Worm (Caenorhabditis elegans) whole organism, L1 larva: ENCODE measurements around the gene Y41E3.7.

Experiments
- alr-1 ChIP-seq: fragments of 200-800 bp; sonication (Bioruptor generic); optimal IDR thresholded peaks from 2 replicates; lab custom pipeline; 2018; ENCODE audit warnings: borderline replicate concordance, mild to moderate bottlenecking, missing genetic modification characterization, missing compliant biosample characterization
- ceh-63 ChIP-seq: fragments of 200-800 bp; sonication (Bioruptor generic); optimal IDR thresholded peaks from 2 replicates; lab custom pipeline; 2018; ENCODE audit warnings: mild to moderate bottlenecking, missing genetic modification characterization, missing compliant biosample characterization
- ceh-8 ChIP-seq: fragments of 200-800 bp; sonication (Bioruptor generic); optimal IDR thresholded peaks from 2 replicates; lab custom pipeline; 2018; ENCODE audit warnings: mild to moderate bottlenecking, missing genetic modification characterization, moderate library complexity, missing compliant biosample characterization
- ceh-82 ChIP-seq, 3 experiments: fragments of 150-350 bp in 1 of 3; sonication (generic microtip) in 2 of 3; optimal IDR thresholded peaks; 2 replicates each; lab custom pipeline; 2014 to 2017; ENCODE audit warnings: missing biosample characterization in 3 of 3, missing genetic modification characterization in 3 of 3
- ceh-88 ChIP-seq: fragments of 200-800 bp; sonication (Bioruptor generic); IDR thresholded peaks from 2 replicates; pipeline ENCODE4 v1.3.6; 2022; ENCODE audit warnings: missing genetic modification characterization, missing compliant biosample characterization
- ceh-90 ChIP-seq: sonication (generic microtip); optimal IDR thresholded peaks from 2 replicates; lab custom pipeline; 2016; ENCODE audit warnings: missing genetic modification characterization, missing compliant biosample characterization
- ces-1 ChIP-seq: fragments of 150-350 bp; optimal IDR thresholded peaks from 2 replicates; lab custom pipeline; 2014; ENCODE audit warnings: missing biosample characterization, missing genetic modification reagents, missing genetic modification characterization
- efl-1 ChIP-seq, 4 experiments: fragments of 150-350 bp; optimal IDR thresholded peaks in 3 of 4; peaks in 1 of 4; 1 replicate in 1 of 4; 2 replicates in 3 of 4; lab custom pipeline; 2014; ENCODE audit warnings: missing biosample characterization in 2 of 4, missing genetic modification characterization in 2 of 4, missing genetic modification reagents in 2 of 4
- efl-3 ChIP-seq: fragments of 200-800 bp; sonication (Bioruptor generic); optimal IDR thresholded peaks from 2 replicates; lab custom pipeline; 2018; ENCODE audit warnings: mild to moderate bottlenecking, missing genetic modification characterization, missing compliant biosample characterization
- egl-27 ChIP-seq, 2 experiments: fragments of 150-350 bp in 1 of 2; sonication (generic microtip); optimal IDR thresholded peaks; 3 replicates each; lab custom pipeline; 2017 to 2018; ENCODE audit warnings: missing biosample characterization in 2 of 2, missing genetic modification characterization in 2 of 2, missing genetic modification reagents in 2 of 2
- ets-5 ChIP-seq: fragments of 200-800 bp; sonication (Bioruptor generic); IDR thresholded peaks from 2 replicates; pipeline ENCODE4 v1.3.6; 2022; ENCODE audit warnings: missing genetic modification characterization, missing compliant biosample characterization
- fkh-10 ChIP-seq: sonication (generic microtip); optimal IDR thresholded peaks from 2 replicates; lab custom pipeline; 2017; ENCODE audit warnings: missing biosample characterization, missing genetic modification reagents, missing genetic modification characterization
- fkh-4 ChIP-seq: sonication (generic microtip); optimal IDR thresholded peaks from 2 replicates; lab custom pipeline; 2016; ENCODE audit warnings: missing compliant biosample characterization, missing genetic modification characterization, borderline replicate concordance
- fkh-8 ChIP-seq: sonication (generic microtip); optimal IDR thresholded peaks from 2 replicates; lab custom pipeline; 2016; ENCODE audit warnings: mild to moderate bottlenecking, missing genetic modification characterization, missing compliant biosample characterization
- hlh-17 ChIP-seq: fragments of 200-800 bp; sonication (Bioruptor generic); optimal IDR thresholded peaks from 2 replicates; lab custom pipeline; 2018; ENCODE audit warnings: missing genetic modification characterization, mild to moderate bottlenecking, missing compliant biosample characterization, moderate library complexity, borderline replicate concordance
- hlh-4 ChIP-seq: sonication (generic microtip); optimal IDR thresholded peaks from 2 replicates; lab custom pipeline; 2016; ENCODE audit warnings: mild to moderate bottlenecking, missing genetic modification characterization, missing compliant biosample characterization
- hpl-2 ChIP-seq: fragments of 150-350 bp; optimal IDR thresholded peaks from 2 replicates; lab custom pipeline; 2014; ENCODE audit warnings: missing biosample characterization, missing genetic modification reagents, missing genetic modification characterization
- irx-1 ChIP-seq: sonication (generic microtip); optimal IDR thresholded peaks from 2 replicates; lab custom pipeline; 2016; ENCODE audit warnings: missing genetic modification characterization, missing compliant biosample characterization
- isw-1 ChIP-seq: fragments of 200-800 bp; sonication (Bioruptor generic); IDR thresholded peaks from 2 replicates; pipeline ENCODE4 v1.3.6; 2022; ENCODE audit warnings: missing genetic modification characterization, missing compliant biosample characterization
- jun-1 ChIP-seq: fragments of 150-350 bp; optimal IDR thresholded peaks from 2 replicates; lab custom pipeline; 2014; ENCODE audit warnings: missing biosample characterization, missing genetic modification reagents, missing genetic modification characterization
- lin-14 ChIP-seq: fragments of 200-800 bp; sonication (Bioruptor generic); optimal IDR thresholded peaks from 2 replicates; lab custom pipeline; 2018; ENCODE audit warnings: mild to moderate bottlenecking, missing genetic modification characterization, moderate library complexity, missing compliant biosample characterization
- lin-15B ChIP-seq: fragments of 150-350 bp; sonication (generic microtip); optimal IDR thresholded peaks from 3 replicates; lab custom pipeline; 2014; ENCODE audit warnings: missing biosample characterization, missing genetic modification characterization
- lin-39 ChIP-seq: fragments of 150-350 bp; optimal IDR thresholded peaks from 2 replicates; lab custom pipeline; 2014; ENCODE audit warnings: missing biosample characterization, missing genetic modification reagents, missing genetic modification characterization
- lir-3 ChIP-seq: sonication (generic microtip); optimal IDR thresholded peaks from 2 replicates; lab custom pipeline; 2016; ENCODE audit warnings: mild to moderate bottlenecking, missing genetic modification characterization, moderate library complexity, missing compliant biosample characterization; ENCODE audit not compliant: poor library complexity
- lsy-2 ChIP-seq, 2 experiments: fragments of 150-350 bp; optimal IDR thresholded peaks; 2 replicates each; lab custom pipeline; 2014; ENCODE audit warnings: missing biosample characterization in 2 of 2, missing genetic modification characterization in 2 of 2
- mab-9 ChIP-seq: fragments of 200-800 bp; sonication (Bioruptor generic); IDR thresholded peaks from 2 replicates; pipeline ENCODE4 v1.3.6; 2022; ENCODE audit warnings: missing genetic modification reagents, missing genetic modification characterization, missing compliant biosample characterization
- mef-2 ChIP-seq: fragments of 150-350 bp; optimal IDR thresholded peaks from 2 replicates; lab custom pipeline; 2014; ENCODE audit warnings: missing biosample characterization, missing genetic modification characterization
- mep-1 ChIP-seq: fragments of 150-350 bp; optimal IDR thresholded peaks from 2 replicates; lab custom pipeline; 2014; ENCODE audit warnings: missing biosample characterization, missing genetic modification characterization
- nhr-11 ChIP-seq: fragments of 150-350 bp; optimal IDR thresholded peaks from 2 replicates; lab custom pipeline; 2014; ENCODE audit warnings: missing biosample characterization, missing genetic modification characterization
- nhr-12 ChIP-seq: sonication (generic microtip); optimal IDR thresholded peaks from 2 replicates; lab custom pipeline; 2017; ENCODE audit warnings: missing biosample characterization, missing genetic modification characterization
- nhr-19 ChIP-seq: fragments of 200-800 bp; sonication (Bioruptor generic); conservative IDR thresholded peaks from 2 replicates; pipeline ENCODE4 v1.3.6; 2022; ENCODE audit warnings: missing genetic modification characterization, missing compliant biosample characterization
- nhr-28 ChIP-seq: fragments of 150-350 bp; optimal IDR thresholded peaks from 2 replicates; lab custom pipeline; 2014; ENCODE audit warnings: missing biosample characterization, missing genetic modification characterization
- nhr-47 ChIP-seq: sonication (generic microtip); optimal IDR thresholded peaks from 2 replicates; lab custom pipeline; 2016; ENCODE audit warnings: mild to moderate bottlenecking, missing genetic modification characterization, moderate library complexity, missing compliant biosample characterization
- nhr-71 ChIP-seq: sonication (generic microtip); optimal IDR thresholded peaks from 2 replicates; lab custom pipeline; 2016; ENCODE audit warnings: mild to moderate bottlenecking, missing genetic modification characterization, moderate library complexity, missing compliant biosample characterization
- nhr-76 ChIP-seq: sonication (generic microtip); optimal IDR thresholded peaks from 2 replicates; lab custom pipeline; 2017; ENCODE audit warnings: missing biosample characterization, missing genetic modification characterization
- nhr-84 ChIP-seq: sonication (generic microtip); optimal IDR thresholded peaks from 2 replicates; lab custom pipeline; 2017; ENCODE audit warnings: missing biosample characterization, missing genetic modification characterization
- nhr-85 ChIP-seq: sonication (generic microtip); peaks from one replicate; lab custom pipeline; 2016; ENCODE audit warnings: missing genetic modification characterization, inconsistent platforms, missing compliant biosample characterization
- pqm-1 ChIP-seq: sonication (generic microtip); optimal IDR thresholded peaks from 3 replicates; lab custom pipeline; 2017; ENCODE audit warnings: missing biosample characterization, missing genetic modification characterization
- rnt-1 ChIP-seq: sonication (generic microtip); optimal IDR thresholded peaks from 2 replicates; lab custom pipeline; 2016; ENCODE audit warnings: mild to moderate bottlenecking, missing genetic modification characterization, moderate library complexity, missing compliant biosample characterization
- skn-1 ChIP-seq: fragments of 150-350 bp; optimal IDR thresholded peaks from 2 replicates; lab custom pipeline; 2014; ENCODE audit warnings: missing biosample characterization, missing genetic modification characterization
- snu-23 ChIP-seq: sonication (generic microtip); optimal IDR thresholded peaks from 2 replicates; lab custom pipeline; 2016; ENCODE audit warnings: missing genetic modification characterization, missing compliant biosample characterization
- sox-4 ChIP-seq: sonication (generic microtip); optimal IDR thresholded peaks from 2 replicates; lab custom pipeline; 2016; ENCODE audit warnings: missing genetic modification characterization, missing compliant biosample characterization
- swsn-7 ChIP-seq: sonication (generic microtip); optimal IDR thresholded peaks from 2 replicates; lab custom pipeline; 2016; ENCODE audit warnings: missing genetic modification characterization, missing compliant biosample characterization
- tbx-2 ChIP-seq: sonication (generic microtip); optimal IDR thresholded peaks from 2 replicates; lab custom pipeline; 2016; ENCODE audit warnings: missing genetic modification characterization, missing compliant biosample characterization
- tlp-1 ChIP-seq: fragments of 150-350 bp; optimal IDR thresholded peaks from 2 replicates; lab custom pipeline; 2014; ENCODE audit warnings: missing biosample characterization, missing genetic modification characterization
- unc-98 ChIP-seq: fragments of 200-800 bp; sonication (Bioruptor generic); IDR thresholded peaks from 2 replicates; pipeline ENCODE4 v1.3.6; 2022; ENCODE audit warnings: missing genetic modification characterization, missing compliant biosample characterization
- xbp-1 ChIP-seq: sonication (generic microtip); optimal IDR thresholded peaks from 2 replicates; lab custom pipeline; 2016; ENCODE audit warnings: missing genetic modification characterization, missing compliant biosample characterization
- zag-1 ChIP-seq: fragments of 150-350 bp; optimal IDR thresholded peaks from 2 replicates; lab custom pipeline; 2014; ENCODE audit warnings: missing biosample characterization, missing genetic modification characterization
- zip-4 ChIP-seq: fragments of 200-800 bp; sonication (Bioruptor generic); optimal IDR thresholded peaks from 2 replicates; lab custom pipeline; 2018; ENCODE audit warnings: mild to moderate bottlenecking, missing genetic modification characterization, moderate library complexity, missing compliant biosample characterization
- ztf-4 ChIP-seq: fragments of 150-350 bp; optimal IDR thresholded peaks from 2 replicates; lab custom pipeline; 2014; ENCODE audit warnings: missing biosample characterization, missing genetic modification characterization

Gene Y41E3.7

ce11 chrIV:15016984-15017383 is 3.1 kb downstream of the Y41E3.7 start:
- TF ChIP-seq nhr-19 (GFP tag; lab: Robert Waterston, UW): no peak
- TF ChIP-seq ces-1 (GFP tag; lab: Kevin White, UChicago): peak; percentile 90
- no peak for TF ChIP-seq mab-9
- TF ChIP-seq rnt-1 (tag; lab: Kevin White, UChicago): no peak
- no peak for TF ChIP-seq hlh-17
- peak; percentile 25; the same call in 1 of the 2 replicates for TF ChIP-seq isw-1 (GFP tag; lab: Robert Waterston, UW)
- no peak for TF ChIP-seq hpl-2
- no peak for TF ChIP-seq hlh-4 (tag; lab: Kevin White, UChicago)
- TF ChIP-seq efl-1 (optimal IDR thresholded peaks at IDR 0.05; lab: Kevin White, UChicago): peak in 1 of 2 experiments; percentile 7
- TF ChIP-seq efl-1 (GFP tag; optimal IDR thresholded peaks at IDR 0.05 in 1 of 2; lab: Kevin White, UChicago): no peak
- TF ChIP-seq snu-23 (GFP tag; lab: Kevin White, UChicago): peak; percentile 5
- peak; percentile 42 for TF ChIP-seq nhr-71
- no peak for TF ChIP-seq lin-39 (tag; lab: Kevin White, UChicago)
- TF ChIP-seq ztf-4 (tag; lab: Kevin White, UChicago): no peak
- no peak for TF ChIP-seq ets-5 (GFP tag; lab: Robert Waterston, UW)
- TF ChIP-seq nhr-85 (tag; lab: Kevin White, UChicago): no peak
- TF ChIP-seq lsy-2 (tag; optimal IDR thresholded peaks at IDR 0.05; lab: Kevin White, UChicago): peak in 1 of 2 experiments; percentile 19
- TF ChIP-seq tbx-2 (tag; lab: Kevin White, UChicago): peak; percentile 46
- TF ChIP-seq fkh-4: no peak
- no peak for TF ChIP-seq ceh-63
- TF ChIP-seq skn-1 (tag; lab: Kevin White, UChicago): no peak
- peak; percentile 15 for TF ChIP-seq mep-1 (tag; lab: Kevin White, UChicago)
- TF ChIP-seq lin-14 (GFP tag; lab: Kevin White, UChicago): peak; percentile 93
- TF ChIP-seq ceh-82 (tag; optimal IDR thresholded peaks at IDR 0.05; lab: Kevin White, UChicago): peak in 1 of 3 experiments; percentile 17
- TF ChIP-seq irx-1 (tag; lab: Kevin White, UChicago): peak; percentile 15
- no peak for TF ChIP-seq zip-4 (GFP tag; lab: Kevin White, UChicago)
- TF ChIP-seq egl-27 (tag; optimal IDR thresholded peaks at IDR 0.05; lab: Kevin White, UChicago): no peak
- TF ChIP-seq pqm-1: no peak
- TF ChIP-seq fkh-10: peak; percentile 94
- TF ChIP-seq ceh-88: no peak
- no peak for TF ChIP-seq swsn-7 (tag; lab: Kevin White, UChicago)
- no peak for TF ChIP-seq nhr-28
- TF ChIP-seq nhr-12 (tag; lab: Kevin White, UChicago): no peak
- TF ChIP-seq nhr-11 (tag; lab: Kevin White, UChicago): no peak
- TF ChIP-seq fkh-8 (tag; lab: Kevin White, UChicago): no peak
- no peak for TF ChIP-seq alr-1 (tag; lab: Kevin White, UChicago)
- TF ChIP-seq nhr-47: peak; percentile 16
- no peak for TF ChIP-seq mef-2 (tag; lab: Kevin White, UChicago)
- TF ChIP-seq nhr-76: no peak
- no peak for TF ChIP-seq zag-1 (tag; lab: Kevin White, UChicago)
- no peak for TF ChIP-seq tlp-1 (tag; lab: Kevin White, UChicago)
- no peak for TF ChIP-seq unc-98
- TF ChIP-seq jun-1 (tag; lab: Kevin White, UChicago): no peak

DNA sequence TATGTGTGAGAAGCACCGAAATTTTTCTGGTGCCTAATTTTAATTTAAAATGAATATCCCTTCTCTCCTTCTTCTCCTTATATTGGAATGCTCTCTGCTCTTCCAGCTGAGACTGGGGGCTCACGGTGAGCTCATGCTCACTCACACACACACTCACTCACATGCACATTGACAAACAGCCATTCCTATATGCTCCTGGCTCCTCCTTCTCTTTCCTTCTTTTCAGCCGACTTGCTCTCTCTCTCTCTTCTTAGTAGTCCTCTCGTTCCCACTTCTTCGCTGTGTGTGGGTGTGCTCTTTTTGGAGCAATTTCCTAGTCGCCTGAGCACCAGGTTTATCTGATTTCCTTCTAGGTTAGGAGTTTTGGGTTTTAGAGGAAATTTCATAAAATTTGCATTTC is 7.1 kb downstream of the Y41E3.7 start:
- TF ChIP-seq efl-3 (GFP tag; lab: Kevin White, UChicago): no peak
- TF ChIP-seq ceh-90 (tag; lab: Kevin White, UChicago): no peak
- no peak for TF ChIP-seq hlh-17
- peak; percentile 79 for TF ChIP-seq lin-14 (GFP tag; lab: Kevin White, UChicago)
- TF ChIP-seq sox-4: no peak
- TF ChIP-seq fkh-10: peak; percentile 67
- TF ChIP-seq swsn-7 (tag; lab: Kevin White, UChicago): peak; percentile 53
- no peak for TF ChIP-seq lir-3 (tag; lab: Kevin White, UChicago)
- TF ChIP-seq snu-23 (GFP tag; lab: Kevin White, UChicago): peak; percentile 10
- no peak for TF ChIP-seq nhr-28
- TF ChIP-seq ets-5 (GFP tag; lab: Robert Waterston, UW): no peak
- TF ChIP-seq lin-15B: no peak
- TF ChIP-seq ceh-8 (GFP tag; lab: Kevin White, UChicago): no peak
- peak; percentile 12 to 34 for TF ChIP-seq efl-1 (optimal IDR thresholded peaks at IDR 0.05; lab: Kevin White, UChicago)
- TF ChIP-seq efl-1 (GFP tag; optimal IDR thresholded peaks at IDR 0.05 in 1 of 2; lab: Kevin White, UChicago): peak in 1 of 2 experiments; percentile 19
- TF ChIP-seq hlh-4 (tag; lab: Kevin White, UChicago): no peak
- TF ChIP-seq alr-1 (tag; lab: Kevin White, UChicago): no peak
- TF ChIP-seq xbp-1: no peak
- no peak for TF ChIP-seq fkh-4
- TF ChIP-seq ceh-88: no peak
- no peak for TF ChIP-seq tlp-1 (tag; lab: Kevin White, UChicago)
- no peak for TF ChIP-seq irx-1 (tag; lab: Kevin White, UChicago)
- no peak for TF ChIP-seq nhr-19 (GFP tag; lab: Robert Waterston, UW)
- no peak for TF ChIP-seq lin-39 (tag; lab: Kevin White, UChicago)
- no peak for TF ChIP-seq nhr-84 (tag; lab: Kevin White, UChicago)
